Fruit fly (Drosophila melanogaster) whole organism, embryonic: ENCODE measurements around the gene CG10348.

Experiments used
- Atf3 ChIP-seq: fragments of 200-800 bp; sonication (Bioruptor generic); optimal IDR thresholded peaks from 3 replicates; lab custom pipeline; 2016; ENCODE audit warnings: missing biosample characterization, missing genetic modification characterization
- BEAF-32 ChIP-seq: fragments of 200-800 bp; sonication (Bioruptor generic); optimal IDR thresholded peaks from 3 replicates; lab custom pipeline; 2017; ENCODE audit warnings: missing biosample characterization, missing genetic modification characterization, mild to moderate bottlenecking, moderate library complexity, missing genetic modification reagents
- Bdp1 ChIP-seq: fragments of 200-800 bp; sonication (Bioruptor generic); optimal IDR thresholded peaks from 3 replicates; lab custom pipeline; 2016; ENCODE audit warnings: missing biosample characterization, missing genetic modification characterization
- CG12391 ChIP-seq: fragments of 200-800 bp; sonication (Bioruptor generic); optimal IDR thresholded peaks from 3 replicates; lab custom pipeline; 2018; ENCODE audit warnings: missing biosample characterization, mild to moderate bottlenecking, missing genetic modification characterization, moderate library complexity
- CG13775 ChIP-seq: fragments of 200-800 bp; sonication (Bioruptor generic); optimal IDR thresholded peaks from 3 replicates; lab custom pipeline; 2017; ENCODE audit warnings: missing biosample characterization, mild to moderate bottlenecking, missing genetic modification characterization
- CG13894 ChIP-seq: fragments of 200-800 bp; sonication (Bioruptor generic); optimal IDR thresholded peaks from 3 replicates; lab custom pipeline; 2018; ENCODE audit warnings: missing biosample characterization, mild to moderate bottlenecking, missing genetic modification characterization, moderate library complexity
- CG14965 ChIP-seq: fragments of 200-800 bp; sonication (Bioruptor generic); optimal IDR thresholded peaks from 2 replicates; lab custom pipeline; 2016; ENCODE audit warnings: missing biosample characterization, missing genetic modification characterization, borderline replicate concordance
- CG15514 ChIP-seq: fragments of 200-800 bp; sonication (Bioruptor generic); optimal IDR thresholded peaks from 3 replicates; lab custom pipeline; 2017; ENCODE audit warnings: missing biosample characterization, missing genetic modification characterization, mild to moderate bottlenecking, moderate library complexity, missing genetic modification reagents
- CG1832 ChIP-seq: fragments of 200-800 bp; sonication (Bioruptor generic); optimal IDR thresholded peaks from 2 replicates; lab custom pipeline; 2017; ENCODE audit warnings: missing biosample characterization, mild to moderate bottlenecking, missing genetic modification characterization, inconsistent platforms
- CG30403 ChIP-seq: fragments of 200-800 bp; sonication (Bioruptor generic); optimal IDR thresholded peaks from 3 replicates; lab custom pipeline; 2016; ENCODE audit warnings: missing biosample characterization, missing genetic modification characterization
- CG31224 ChIP-seq: fragments of 200-800 bp; sonication (Bioruptor generic); IDR thresholded peaks from 2 replicates; pipeline ENCODE4 v1.3.6; 2022; ENCODE audit warnings: missing biosample characterization, missing genetic modification characterization
- CG31365 ChIP-seq: fragments of 200-800 bp; sonication (Bioruptor generic); optimal IDR thresholded peaks from 2 replicates; lab custom pipeline; 2018; ENCODE audit warnings: missing biosample characterization, mild to moderate bottlenecking, missing genetic modification characterization
- CG3407 ChIP-seq: fragments of 200-800 bp; sonication (Bioruptor generic); optimal IDR thresholded peaks from 2 replicates; lab custom pipeline; 2018; ENCODE audit warnings: missing biosample characterization, mild to moderate bottlenecking, missing genetic modification characterization
- CG34422 ChIP-seq: fragments of 200-800 bp; sonication (Bioruptor generic); IDR thresholded peaks from 3 replicates; pipeline ENCODE4 v1.3.6; 2022; ENCODE audit warnings: missing biosample characterization, missing genetic modification characterization
- CG42726 ChIP-seq: fragments of 200-800 bp; sonication (Bioruptor generic); IDR thresholded peaks from 2 replicates; pipeline ENCODE4 v1.3.6; 2022; ENCODE audit warnings: missing biosample characterization, missing genetic modification characterization; ENCODE audit not compliant: partially characterized antibody
- CG6765 ChIP-seq: fragments of 200-800 bp; sonication (Bioruptor generic); optimal IDR thresholded peaks from 3 replicates; lab custom pipeline; 2017; ENCODE audit warnings: missing biosample characterization, mild to moderate bottlenecking, missing genetic modification characterization
- CG7745 ChIP-seq: fragments of 200-800 bp; sonication (Bioruptor generic); optimal IDR thresholded peaks from 2 replicates; lab custom pipeline; 2018; ENCODE audit warnings: missing biosample characterization, mild to moderate bottlenecking, missing genetic modification characterization, moderate library complexity
- CG7987 ChIP-seq: fragments of 200-800 bp; sonication (Bioruptor generic); optimal IDR thresholded peaks from 2 replicates; lab custom pipeline; 2018; ENCODE audit warnings: missing biosample characterization, mild to moderate bottlenecking, missing genetic modification characterization, moderate library complexity
- CG8290 ChIP-seq, 3 experiments: fragments of 200-800 bp; sonication (Bioruptor generic); optimal IDR thresholded peaks; 2 replicates each; lab custom pipeline; 2016 to 2019; ENCODE audit warnings: missing biosample characterization in 3 of 3, missing genetic modification characterization in 3 of 3, mild to moderate bottlenecking in 2 of 3, moderate library complexity in 1 of 3
- CG9437 ChIP-seq: fragments of 200-800 bp; sonication (Bioruptor generic); optimal IDR thresholded peaks from 2 replicates; lab custom pipeline; 2018; ENCODE audit warnings: missing biosample characterization, mild to moderate bottlenecking, missing genetic modification characterization
- Hand ChIP-seq: fragments of 200-800 bp; sonication (Bioruptor generic); optimal IDR thresholded peaks from 2 replicates; lab custom pipeline; 2017; ENCODE audit warnings: mild to moderate bottlenecking, missing biosample characterization, missing genetic modification reagents, missing genetic modification characterization
- Hey ChIP-seq: fragments of 200-800 bp; sonication (Bioruptor generic); optimal IDR thresholded peaks from 3 replicates; lab custom pipeline; 2018; ENCODE audit warnings: missing biosample characterization, mild to moderate bottlenecking, missing genetic modification characterization
- Hmx ChIP-seq: fragments of 200-800 bp; sonication (Bioruptor generic); optimal IDR thresholded peaks from 2 replicates; lab custom pipeline; 2016; ENCODE audit warnings: missing biosample characterization, missing genetic modification characterization
- Hr39 ChIP-seq: fragments of >200 bp; optimal IDR thresholded peaks from 2 replicates; lab custom pipeline; 2017
- Lim3 ChIP-seq: fragments of 200-800 bp; sonication (Bioruptor generic); IDR thresholded peaks from 2 replicates; pipeline ENCODE4 v1.3.6; 2022; ENCODE audit warnings: missing biosample characterization, missing genetic modification characterization
- Mrtf ChIP-seq: fragments of 200-800 bp; sonication (Bioruptor generic); IDR thresholded peaks from 3 replicates; pipeline ENCODE4 v1.3.6; 2022; ENCODE audit warnings: missing biosample characterization, missing genetic modification characterization
- NK7.1 ChIP-seq: fragments of 200-800 bp; sonication (Bioruptor generic); optimal IDR thresholded peaks from 3 replicates; lab custom pipeline; 2016; ENCODE audit warnings: missing biosample characterization, missing genetic modification characterization
- Side ChIP-seq: fragments of 200-800 bp; sonication (Bioruptor generic); optimal IDR thresholded peaks from 2 replicates; lab custom pipeline; 2016; ENCODE audit warnings: missing biosample characterization, missing genetic modification characterization
- Sin3A ChIP-seq: fragments of >200 bp; optimal IDR thresholded peaks from 2 replicates; lab custom pipeline; 2018
- TFAM ChIP-seq: fragments of 200-800 bp; sonication (Bioruptor generic); optimal IDR thresholded peaks from 2 replicates; lab custom pipeline; 2017; ENCODE audit warnings: missing biosample characterization, missing genetic modification characterization, inconsistent platforms
- Tbp ChIP-seq: fragments of >200 bp; optimal IDR thresholded peaks from 2 replicates; lab custom pipeline; 2018; ENCODE audit warnings: missing biosample characterization, missing genetic modification characterization
- Xrp1 ChIP-seq: fragments of 200-800 bp; sonication (Bioruptor generic); IDR thresholded peaks from 2 replicates; pipeline ENCODE4 v1.3.6; 2022; ENCODE audit warnings: missing biosample characterization, missing genetic modification characterization
- ac ChIP-seq: fragments of 200-800 bp; sonication (Bioruptor generic); optimal IDR thresholded peaks from 3 replicates; lab custom pipeline; 2017; ENCODE audit warnings: missing biosample characterization, mild to moderate bottlenecking, missing genetic modification characterization
- chm ChIP-seq: fragments of 200-800 bp; sonication (Bioruptor generic); IDR thresholded peaks from 2 replicates; pipeline ENCODE4 v1.3.6; 2022; ENCODE audit warnings: missing biosample characterization, missing genetic modification characterization
- emc ChIP-seq: fragments of 200-800 bp; sonication (Bioruptor generic); optimal IDR thresholded peaks from 2 replicates; lab custom pipeline; 2016; ENCODE audit warnings: missing biosample characterization, missing genetic modification characterization
- gfzf ChIP-seq: fragments of 200-800 bp; sonication (Bioruptor generic); optimal IDR thresholded peaks from 2 replicates; lab custom pipeline; 2016; ENCODE audit warnings: missing biosample characterization, mild to moderate bottlenecking, missing genetic modification characterization, moderate library complexity
- gsb ChIP-seq: fragments of 200-800 bp; sonication (Bioruptor generic); IDR thresholded peaks from 2 replicates; pipeline ENCODE4 v1.3.6; 2022; ENCODE audit warnings: missing biosample characterization, missing genetic modification characterization
- hkb ChIP-seq, 2 experiments: fragments of 200-800 bp in 1 of 2; fragments of >200 bp in 1 of 2; sonication (Bioruptor generic) in 1 of 2; IDR thresholded peaks in 1 of 2; optimal IDR thresholded peaks in 1 of 2; 2 replicates each; pipeline versions ENCODE4 v1.3.6 to Lab custom; 2017 to 2022; ENCODE audit warnings: missing biosample characterization in 1 of 2, missing genetic modification characterization in 1 of 2
- jing ChIP-seq: fragments of 200-800 bp; sonication (Bioruptor generic); optimal IDR thresholded peaks from 2 replicates; lab custom pipeline; 2018; ENCODE audit warnings: missing biosample characterization, mild to moderate bottlenecking, missing genetic modification characterization
- lab ChIP-seq: fragments of 200-800 bp; sonication (Bioruptor generic); optimal IDR thresholded peaks from 3 replicates; lab custom pipeline; 2017; ENCODE audit warnings: missing biosample characterization, missing genetic modification characterization, mild to moderate bottlenecking, moderate library complexity, missing genetic modification reagents
- lola ChIP-seq, 3 experiments: fragments of >200 bp in 2 of 3; fragments of 200-800 bp in 1 of 3; sonication (Bioruptor generic) in 1 of 3; optimal IDR thresholded peaks; 2 replicates each; lab custom pipeline; 2017 to 2019; ENCODE audit warnings: missing biosample characterization in 3 of 3, missing genetic modification characterization in 3 of 3, mild to moderate bottlenecking in 1 of 3, moderate library complexity in 1 of 3
- maf-S ChIP-seq: fragments of 200-800 bp; sonication (Bioruptor generic); optimal IDR thresholded peaks from 2 replicates; lab custom pipeline; 2016; ENCODE audit warnings: missing biosample characterization, missing genetic modification characterization
- peb ChIP-seq: fragments of 200-800 bp; sonication (Bioruptor generic); IDR thresholded peaks from 2 replicates; pipeline ENCODE4 v1.3.6; 2022; ENCODE audit warnings: missing biosample characterization, missing genetic modification characterization
- phol ChIP-seq: fragments of 200-800 bp; sonication (Bioruptor generic); optimal IDR thresholded peaks from 3 replicates; lab custom pipeline; 2018; ENCODE audit warnings: missing biosample characterization, mild to moderate bottlenecking, missing genetic modification characterization, moderate library complexity
- ranshi ChIP-seq: fragments of 200-800 bp; sonication (Bioruptor generic); IDR thresholded peaks from 2 replicates; pipeline ENCODE4 v1.3.6; 2022; ENCODE audit warnings: missing biosample characterization, missing genetic modification characterization
- sna ChIP-seq: fragments of 200-800 bp; sonication (Bioruptor generic); IDR thresholded peaks from 2 replicates; pipeline ENCODE4 v1.3.6; 2022; ENCODE audit warnings: missing biosample characterization, missing genetic modification characterization; ENCODE audit not compliant: partially characterized antibody
- stwl ChIP-seq: fragments of 200-800 bp; sonication (Bioruptor generic); optimal IDR thresholded peaks from 3 replicates; lab custom pipeline; 2018; ENCODE audit warnings: missing biosample characterization, mild to moderate bottlenecking, missing genetic modification characterization, moderate library complexity
- unc-4 ChIP-seq: fragments of 200-800 bp; sonication (Bioruptor generic); IDR thresholded peaks from 2 replicates; pipeline ENCODE4 v1.3.6; 2022; ENCODE audit warnings: missing biosample characterization, missing genetic modification characterization; ENCODE audit not compliant: partially characterized antibody

Gene CG10348

dm6 chr2L:18708239-18708891, 24.0 kb downstream of the CG10348 start, which contains the start of the genes Faf2 and Grip71 (continued):
- no peak for TF ChIP-seq Hr39 (lab: Kevin White, UChicago)
- TF ChIP-seq Sin3A, result peak; percentile 94
- TF ChIP-seq CG9437 (GFP tag; lab: Kevin White, UChicago), result peak; percentile 16
- peak; percentile 87 for TF ChIP-seq peb (GFP tag; lab: Robert Waterston, UW)
- peak; percentile 96 for TF ChIP-seq CG30403 (GFP tag; lab: Kevin White, UChicago)
- TF ChIP-seq CG31224 (GFP tag; lab: Robert Waterston, UW), result peak; percentile 91
- TF ChIP-seq Xrp1, result peak; percentile 94
- TF ChIP-seq lab (GFP tag; lab: Kevin White, UChicago), result peak; percentile 85
- TF ChIP-seq jing, result peak; percentile 85
- peak; percentile 79 for TF ChIP-seq BEAF-32 (GFP tag; lab: Kevin White, UChicago)
- peak; percentile 79 for TF ChIP-seq CG8290 (GFP tag; optimal IDR thresholded peaks at IDR 0.05; lab: Kevin White, UChicago)
- TF ChIP-seq CG8290 (tag; optimal IDR thresholded peaks at IDR 0.05; lab: Kevin White, UChicago), result peak; percentile 15 to 72
- TF ChIP-seq chm (GFP tag; lab: Robert Waterston, UW), result peak; percentile 86
- peak; percentile 38 for TF ChIP-seq CG6765 (GFP tag; lab: Kevin White, UChicago)
- TF ChIP-seq gfzf, result peak; percentile 86
- TF ChIP-seq Hand (GFP tag; lab: Kevin White, UChicago), result peak; percentile 52
- TF ChIP-seq ac, result peak; percentile 30
- peak; percentile 80 for TF ChIP-seq CG3407 (GFP tag; lab: Kevin White, UChicago)
- peak; percentile 59; the same call in 1 of the 2 replicates for TF ChIP-seq unc-4 (GFP tag; lab: Robert Waterston, UW)
- peak; percentile 90 for TF ChIP-seq CG15514 (GFP tag; lab: Kevin White, UChicago)
- peak; percentile 88 for TF ChIP-seq gsb (GFP tag; lab: Robert Waterston, UW)
- TF ChIP-seq Hmx (GFP tag; lab: Kevin White, UChicago), result peak; percentile 66
- peak; percentile 65 for TF ChIP-seq Side
- TF ChIP-seq Atf3 (GFP tag; lab: Kevin White, UChicago), result peak; percentile 82
- peak; percentile 81 for TF ChIP-seq Bdp1 (GFP tag; lab: Kevin White, UChicago)
- TF ChIP-seq emc, result peak; percentile 71
- no peak for TF ChIP-seq CG14965
- no peak for TF ChIP-seq sna (GFP tag; lab: Robert Waterston, UW)
- no peak for TF ChIP-seq CG7745 (tag; lab: Kevin White, UChicago)
- TF ChIP-seq Tbp (GFP tag; lab: Kevin White, UChicago), result no peak
- TF ChIP-seq lola (GFP tag; optimal IDR thresholded peaks at IDR 0.05; lab: Kevin White, UChicago), result peak in 2 of 3 experiments; percentile 86 to 98
- peak; percentile 51 for TF ChIP-seq TFAM
- no peak for TF ChIP-seq CG31365 (tag; lab: Kevin White, UChicago)
- TF ChIP-seq NK7.1 (GFP tag; lab: Kevin White, UChicago), result peak; percentile 36
- TF ChIP-seq phol (tag; lab: Kevin White, UChicago), result peak; percentile 96
- peak; percentile 80 for TF ChIP-seq CG13894 (tag; lab: Kevin White, UChicago)
- TF ChIP-seq ranshi (GFP tag; lab: Robert Waterston, UW), result peak; percentile 95
- TF ChIP-seq Mrtf (GFP tag; lab: Robert Waterston, UW), result peak; percentile 93
- peak; percentile 91 for TF ChIP-seq CG13775 (GFP tag; lab: Kevin White, UChicago)
- TF ChIP-seq CG1832, result no peak
- peak; percentile 74 for TF ChIP-seq stwl (tag; lab: Kevin White, UChicago)
- TF ChIP-seq CG34422 (GFP tag; lab: Robert Waterston, UW), result peak; percentile 97
- TF ChIP-seq CG7987 (GFP tag; lab: Kevin White, UChicago), result peak; percentile 73
- no peak for TF ChIP-seq CG42726
- peak; percentile 23 for TF ChIP-seq Hey (tag; lab: Kevin White, UChicago)
- peak; percentile 81 for TF ChIP-seq maf-S (GFP tag; lab: Kevin White, UChicago)
- TF ChIP-seq hkb (optimal IDR thresholded peaks at IDR 0.05; lab: Kevin White, UChicago), result peak; percentile 88
- peak; percentile 91 for TF ChIP-seq hkb (GFP tag; IDR thresholded peaks at IDR 0.05; lab: Robert Waterston, UW)
- peak; percentile 94 for TF ChIP-seq CG12391 (tag; lab: Kevin White, UChicago)
- peak; percentile 76 for TF ChIP-seq Lim3 (GFP tag; lab: Robert Waterston, UW)
